Worm (Caenorhabditis elegans): ENCODE results near the gene F56D6.9.

ce11 chrIV:3864944-3865343 is 27.2 kb upstream of the F56D6.9 start, which contains the start of gene aat-8:
- no peak for TF ChIP-seq nhr-10 (tag; optimal IDR thresholded peaks at IDR 0.05)
- no peak for TF ChIP-seq egl-27 (tag; optimal IDR thresholded peaks at IDR 0.05)
- no peak for TF ChIP-seq mdl-1 (tag; optimal IDR thresholded peaks at IDR 0.05)
- TF ChIP-seq snpc-4 (tag; optimal IDR thresholded peaks at IDR 0.05): no peak
- TF ChIP-seq unc-55 (GFP tag; optimal IDR thresholded peaks at IDR 0.05): no peak
- no peak for TF ChIP-seq lin-11 (tag; optimal IDR thresholded peaks at IDR 0.05)
